Worm (Caenorhabditis elegans) whole organism, L1 larva: ENCODE data around the gene R12C12.6.
A peak's percentile ranks its signal among the peaks of the same experiment; 100 is the strongest.

Experiments used
- C04F5.9 ChIP-seq: sonication (generic microtip); optimal IDR thresholded peaks from 2 replicates; lab custom pipeline; 2016; ENCODE audit warnings: missing genetic modification characterization, missing compliant biosample characterization
- C34B4.2 ChIP-seq: sonication (generic microtip); optimal IDR thresholded peaks from 2 replicates; lab custom pipeline; 2017; ENCODE audit warnings: mild to moderate bottlenecking, missing genetic modification characterization, missing compliant biosample characterization
- Y116A8C.19 ChIP-seq: sonication (generic microtip); optimal IDR thresholded peaks from 2 replicates; lab custom pipeline; 2016; ENCODE audit warnings: missing compliant biosample characterization, missing genetic modification characterization, borderline replicate concordance
- aha-1 ChIP-seq: fragments of 150-350 bp; optimal IDR thresholded peaks from 2 replicates; lab custom pipeline; 2014; ENCODE audit warnings: missing biosample characterization, missing genetic modification characterization
- blmp-1 ChIP-seq: fragments of 150-350 bp; optimal IDR thresholded peaks from 2 replicates; lab custom pipeline; 2014; ENCODE audit warnings: missing biosample characterization, missing genetic modification characterization
- ceh-8 ChIP-seq: fragments of 200-800 bp; sonication (Bioruptor generic); optimal IDR thresholded peaks from 2 replicates; lab custom pipeline; 2018; ENCODE audit warnings: mild to moderate bottlenecking, missing genetic modification characterization, moderate library complexity, missing compliant biosample characterization
- ceh-88 ChIP-seq: fragments of 200-800 bp; sonication (Bioruptor generic); IDR thresholded peaks from 2 replicates; pipeline ENCODE4 v1.3.6; 2022; ENCODE audit warnings: missing genetic modification characterization, missing compliant biosample characterization
- ceh-90 ChIP-seq: sonication (generic microtip); optimal IDR thresholded peaks from 2 replicates; lab custom pipeline; 2016; ENCODE audit warnings: missing genetic modification characterization, missing compliant biosample characterization
- ces-1 ChIP-seq: fragments of 150-350 bp; optimal IDR thresholded peaks from 2 replicates; lab custom pipeline; 2014; ENCODE audit warnings: missing biosample characterization, missing genetic modification reagents, missing genetic modification characterization
- dpl-1 ChIP-seq, 3 experiments: fragments of 150-350 bp in 2 of 3; sonication (generic microtip) in 1 of 3; optimal IDR thresholded peaks; 2 replicates each; lab custom pipeline; 2014 to 2017; ENCODE audit warnings: missing biosample characterization in 3 of 3, missing genetic modification characterization in 3 of 3, missing genetic modification reagents in 3 of 3
- efl-1 ChIP-seq, 4 experiments: fragments of 150-350 bp; optimal IDR thresholded peaks in 3 of 4; peaks in 1 of 4; 1 replicate in 1 of 4; 2 replicates in 3 of 4; lab custom pipeline; 2014; ENCODE audit warnings: missing biosample characterization in 2 of 4, missing genetic modification characterization in 2 of 4, missing genetic modification reagents in 2 of 4
- elt-2 ChIP-seq: sonication (generic microtip); optimal IDR thresholded peaks from 2 replicates; lab custom pipeline; 2016; ENCODE audit warnings: missing genetic modification characterization, mild to moderate bottlenecking, inconsistent platforms, missing compliant biosample characterization, missing genetic modification reagents
- ets-5 ChIP-seq: fragments of 200-800 bp; sonication (Bioruptor generic); IDR thresholded peaks from 2 replicates; pipeline ENCODE4 v1.3.6; 2022; ENCODE audit warnings: missing genetic modification characterization, missing compliant biosample characterization
- fkh-4 ChIP-seq: sonication (generic microtip); optimal IDR thresholded peaks from 2 replicates; lab custom pipeline; 2016; ENCODE audit warnings: missing compliant biosample characterization, missing genetic modification characterization, borderline replicate concordance
- fkh-8 ChIP-seq: sonication (generic microtip); optimal IDR thresholded peaks from 2 replicates; lab custom pipeline; 2016; ENCODE audit warnings: mild to moderate bottlenecking, missing genetic modification characterization, missing compliant biosample characterization
- grh-1 ChIP-seq: fragments of 200-800 bp; sonication (Bioruptor generic); IDR thresholded peaks from 2 replicates; pipeline ENCODE4 v1.3.6; 2022; ENCODE audit warnings: missing genetic modification reagents, missing genetic modification characterization, missing compliant biosample characterization
- hlh-17 ChIP-seq: fragments of 200-800 bp; sonication (Bioruptor generic); optimal IDR thresholded peaks from 2 replicates; lab custom pipeline; 2018; ENCODE audit warnings: missing genetic modification characterization, mild to moderate bottlenecking, missing compliant biosample characterization, moderate library complexity, borderline replicate concordance
- irx-1 ChIP-seq: sonication (generic microtip); optimal IDR thresholded peaks from 2 replicates; lab custom pipeline; 2016; ENCODE audit warnings: missing genetic modification characterization, missing compliant biosample characterization
- lin-13 ChIP-seq: fragments of 150-350 bp; optimal IDR thresholded peaks from 2 replicates; lab custom pipeline; 2014; ENCODE audit warnings: missing biosample characterization, missing genetic modification reagents, missing genetic modification characterization
- lsy-2 ChIP-seq, 2 experiments: fragments of 150-350 bp; optimal IDR thresholded peaks; 2 replicates each; lab custom pipeline; 2014; ENCODE audit warnings: missing biosample characterization in 2 of 2, missing genetic modification characterization in 2 of 2
- mab-9 ChIP-seq: fragments of 200-800 bp; sonication (Bioruptor generic); IDR thresholded peaks from 2 replicates; pipeline ENCODE4 v1.3.6; 2022; ENCODE audit warnings: missing genetic modification reagents, missing genetic modification characterization, missing compliant biosample characterization
- mef-2 ChIP-seq: fragments of 150-350 bp; optimal IDR thresholded peaks from 2 replicates; lab custom pipeline; 2014; ENCODE audit warnings: missing biosample characterization, missing genetic modification characterization
- nhr-11 ChIP-seq: fragments of 150-350 bp; optimal IDR thresholded peaks from 2 replicates; lab custom pipeline; 2014; ENCODE audit warnings: missing biosample characterization, missing genetic modification characterization
- nhr-12 ChIP-seq: sonication (generic microtip); optimal IDR thresholded peaks from 2 replicates; lab custom pipeline; 2017; ENCODE audit warnings: missing biosample characterization, missing genetic modification characterization
- nhr-19 ChIP-seq: fragments of 200-800 bp; sonication (Bioruptor generic); conservative IDR thresholded peaks from 2 replicates; pipeline ENCODE4 v1.3.6; 2022; ENCODE audit warnings: missing genetic modification characterization, missing compliant biosample characterization
- nhr-28 ChIP-seq: fragments of 150-350 bp; optimal IDR thresholded peaks from 2 replicates; lab custom pipeline; 2014; ENCODE audit warnings: missing biosample characterization, missing genetic modification characterization
- nhr-71 ChIP-seq: sonication (generic microtip); optimal IDR thresholded peaks from 2 replicates; lab custom pipeline; 2016; ENCODE audit warnings: mild to moderate bottlenecking, missing genetic modification characterization, moderate library complexity, missing compliant biosample characterization
- nhr-76 ChIP-seq: sonication (generic microtip); optimal IDR thresholded peaks from 2 replicates; lab custom pipeline; 2017; ENCODE audit warnings: missing biosample characterization, missing genetic modification characterization
- nhr-77 ChIP-seq: fragments of 150-350 bp; optimal IDR thresholded peaks from 2 replicates; lab custom pipeline; 2014; ENCODE audit warnings: missing biosample characterization, missing genetic modification characterization
- nhr-84 ChIP-seq: sonication (generic microtip); optimal IDR thresholded peaks from 2 replicates; lab custom pipeline; 2017; ENCODE audit warnings: missing biosample characterization, missing genetic modification characterization
- nhr-85 ChIP-seq: sonication (generic microtip); peaks from one replicate; lab custom pipeline; 2016; ENCODE audit warnings: missing genetic modification characterization, inconsistent platforms, missing compliant biosample characterization
- nhr-90 ChIP-seq: sonication (generic microtip); optimal IDR thresholded peaks from 2 replicates; lab custom pipeline; 2016; ENCODE audit warnings: mild to moderate bottlenecking, missing genetic modification characterization, missing compliant biosample characterization; ENCODE audit not compliant: poor library complexity
- pag-3 ChIP-seq: sonication (generic microtip); optimal IDR thresholded peaks from 2 replicates; lab custom pipeline; 2017; ENCODE audit warnings: missing genetic modification characterization, mild to moderate bottlenecking, missing compliant biosample characterization, antibody characterized with exemption, borderline replicate concordance; ENCODE audit not compliant: insufficient read depth
- pax-3 ChIP-seq: fragments of 200-800 bp; sonication (Bioruptor generic); optimal IDR thresholded peaks from 2 replicates; lab custom pipeline; 2018; ENCODE audit warnings: mild to moderate bottlenecking, missing genetic modification characterization, moderate library complexity, missing compliant biosample characterization
- rnt-1 ChIP-seq: sonication (generic microtip); optimal IDR thresholded peaks from 2 replicates; lab custom pipeline; 2016; ENCODE audit warnings: mild to moderate bottlenecking, missing genetic modification characterization, moderate library complexity, missing compliant biosample characterization
- skn-1 ChIP-seq: fragments of 150-350 bp; optimal IDR thresholded peaks from 2 replicates; lab custom pipeline; 2014; ENCODE audit warnings: missing biosample characterization, missing genetic modification characterization
- snpc-4 ChIP-seq: fragments of 150-350 bp; optimal IDR thresholded peaks from 2 replicates; lab custom pipeline; 2014; ENCODE audit warnings: missing biosample characterization, missing genetic modification characterization
- snu-23 ChIP-seq: sonication (generic microtip); optimal IDR thresholded peaks from 2 replicates; lab custom pipeline; 2016; ENCODE audit warnings: missing genetic modification characterization, missing compliant biosample characterization
- sox-4 ChIP-seq: sonication (generic microtip); optimal IDR thresholded peaks from 2 replicates; lab custom pipeline; 2016; ENCODE audit warnings: missing genetic modification characterization, missing compliant biosample characterization
- sup-37 ChIP-seq: fragments of 200-800 bp; sonication (Bioruptor generic); optimal IDR thresholded peaks from 2 replicates; lab custom pipeline; 2018; ENCODE audit warnings: mild to moderate bottlenecking, missing genetic modification characterization, missing compliant biosample characterization
- swsn-7 ChIP-seq: sonication (generic microtip); optimal IDR thresholded peaks from 2 replicates; lab custom pipeline; 2016; ENCODE audit warnings: missing genetic modification characterization, missing compliant biosample characterization
- tlp-1 ChIP-seq: fragments of 150-350 bp; optimal IDR thresholded peaks from 2 replicates; lab custom pipeline; 2014; ENCODE audit warnings: missing biosample characterization, missing genetic modification characterization
- unc-30 ChIP-seq: sonication (generic microtip); optimal IDR thresholded peaks from 2 replicates; lab custom pipeline; 2017; ENCODE audit warnings: missing biosample characterization, missing genetic modification characterization
- unc-62 ChIP-seq: fragments of 150-350 bp; optimal IDR thresholded peaks from 2 replicates; lab custom pipeline; 2014; ENCODE audit warnings: missing biosample characterization, missing genetic modification reagents, missing genetic modification characterization
- unc-86 ChIP-seq: sonication (generic microtip); optimal IDR thresholded peaks from 2 replicates; lab custom pipeline; 2016; ENCODE audit warnings: missing genetic modification characterization, missing compliant biosample characterization
- unc-98 ChIP-seq: fragments of 200-800 bp; sonication (Bioruptor generic); IDR thresholded peaks from 2 replicates; pipeline ENCODE4 v1.3.6; 2022; ENCODE audit warnings: missing genetic modification characterization, missing compliant biosample characterization
- vab-15 ChIP-seq: sonication (generic microtip); optimal IDR thresholded peaks from 2 replicates; lab custom pipeline; 2017; ENCODE audit warnings: missing genotype, mild to moderate bottlenecking, missing genetic modification characterization, missing compliant biosample characterization
- xbp-1 ChIP-seq: sonication (generic microtip); optimal IDR thresholded peaks from 2 replicates; lab custom pipeline; 2016; ENCODE audit warnings: missing genetic modification characterization, missing compliant biosample characterization
- zag-1 ChIP-seq: fragments of 150-350 bp; optimal IDR thresholded peaks from 2 replicates; lab custom pipeline; 2014; ENCODE audit warnings: missing biosample characterization, missing genetic modification characterization
- zip-4 ChIP-seq: fragments of 200-800 bp; sonication (Bioruptor generic); optimal IDR thresholded peaks from 2 replicates; lab custom pipeline; 2018; ENCODE audit warnings: mild to moderate bottlenecking, missing genetic modification characterization, moderate library complexity, missing compliant biosample characterization
- ztf-11 ChIP-seq, 2 experiments: sonication (generic microtip); optimal IDR thresholded peaks; 2 replicates each; lab custom pipeline; 2016 to 2017; ENCODE audit warnings: missing genetic modification characterization in 2 of 2, missing biosample characterization in 1 of 2, missing compliant biosample characterization in 1 of 2
- ztf-4 ChIP-seq: fragments of 150-350 bp; optimal IDR thresholded peaks from 2 replicates; lab custom pipeline; 2014; ENCODE audit warnings: missing biosample characterization, missing genetic modification characterization

Gene R12C12.6

ce11 chrII:6047639-6048159 is at the start of gene R12C12.6, which contains the start of gene ran-5:
TSS of gene R12C12.6 (minus strand) at chrII:6047867.
TSS of gene ran-5 (plus strand) at chrII:6048109.
- no peak for TF ChIP-seq vab-15
- no peak for TF ChIP-seq aha-1
- no peak for TF ChIP-seq tlp-1 (tag; lab: Kevin White, UChicago)
- TF ChIP-seq rnt-1 (tag; lab: Kevin White, UChicago) = peak; percentile 95
- TF ChIP-seq snu-23 (GFP tag; lab: Kevin White, UChicago) = peak; percentile 90
- TF ChIP-seq efl-1 (optimal IDR thresholded peaks at IDR 0.05; lab: Kevin White, UChicago) = peak; percentile 85 to 88
- TF ChIP-seq efl-1 (GFP tag; optimal IDR thresholded peaks at IDR 0.05 in 1 of 2; lab: Kevin White, UChicago) = peak; percentile 80 to 98
- peak; percentile 69 for TF ChIP-seq ceh-8
- TF ChIP-seq ceh-88 (GFP tag; lab: Robert Waterston, UW) = 0 out of 2 replicates have a peak, but pooled peaks have one; percentile 40
- TF ChIP-seq lin-13 (GFP tag; lab: Kevin White, UChicago) = peak; percentile 68
- peak; percentile 60 for TF ChIP-seq C04F5.9
- no peak for TF ChIP-seq unc-30 (tag; lab: Kevin White, UChicago)
- peak; percentile 75 for TF ChIP-seq elt-2 (tag; lab: Kevin White, UChicago)
- peak; percentile 79 for TF ChIP-seq irx-1
- peak; percentile 88 for TF ChIP-seq nhr-90
- peak; percentile 75 to 86 (median 84) for TF ChIP-seq dpl-1 (GFP tag; optimal IDR thresholded peaks at IDR 0.05; lab: Kevin White, UChicago)
- peak; percentile 86 for TF ChIP-seq grh-1 (GFP tag; lab: Robert Waterston, UW)
- TF ChIP-seq sox-4 = peak; percentile 70
- peak; percentile 79 for TF ChIP-seq blmp-1
- peak; percentile 69 for TF ChIP-seq fkh-8 (tag; lab: Kevin White, UChicago)
- peak; percentile 63 for TF ChIP-seq skn-1 (tag; lab: Kevin White, UChicago)
- peak in 1 of 2 experiments; percentile 68 for TF ChIP-seq ztf-11 (tag; optimal IDR thresholded peaks at IDR 0.05; lab: Kevin White, UChicago)
- no peak for TF ChIP-seq pax-3 (tag; lab: Kevin White, UChicago)
- TF ChIP-seq Y116A8C.19 (tag; lab: Kevin White, UChicago) = no peak
- TF ChIP-seq unc-62 (GFP tag; lab: Kevin White, UChicago) = no peak
- no peak for TF ChIP-seq hlh-17
- TF ChIP-seq ets-5 (GFP tag; lab: Robert Waterston, UW) = no peak
- TF ChIP-seq nhr-85 (tag; lab: Kevin White, UChicago) = peak; percentile 94
- no peak for TF ChIP-seq C34B4.2 (tag; lab: Kevin White, UChicago)
- no peak for TF ChIP-seq nhr-84 (tag; lab: Kevin White, UChicago)
- TF ChIP-seq swsn-7 (tag; lab: Kevin White, UChicago) = peak; percentile 91
- TF ChIP-seq ztf-4 (tag; lab: Kevin White, UChicago) = peak; percentile 62
- TF ChIP-seq mef-2 (tag; lab: Kevin White, UChicago) = no peak
- TF ChIP-seq lsy-2 (tag; optimal IDR thresholded peaks at IDR 0.05; lab: Kevin White, UChicago) = peak; percentile 89 to 91
- no peak for TF ChIP-seq unc-98 (GFP tag; lab: Robert Waterston, UW)
- TF ChIP-seq unc-86 (tag; lab: Kevin White, UChicago) = peak; percentile 78
- peak; percentile 15 for TF ChIP-seq ceh-90
- TF ChIP-seq nhr-28 = no peak
- peak; percentile 57; the same call in 1 of the 2 replicates for TF ChIP-seq mab-9
- TF ChIP-seq nhr-76 (tag; lab: Kevin White, UChicago) = no peak
- TF ChIP-seq sup-37 (GFP tag; lab: Kevin White, UChicago) = peak; percentile 69
- TF ChIP-seq fkh-4 (tag; lab: Kevin White, UChicago) = peak; percentile 64
- TF ChIP-seq zip-4 (GFP tag; lab: Kevin White, UChicago) = peak; percentile 67
- peak; percentile 87 for TF ChIP-seq nhr-19 (GFP tag; lab: Robert Waterston, UW)
- no peak for TF ChIP-seq pag-3 (tag; lab: Kevin White, UChicago)
- TF ChIP-seq nhr-12 (tag; lab: Kevin White, UChicago) = no peak
- TF ChIP-seq nhr-11 (tag; lab: Kevin White, UChicago) = peak; percentile 75
- no peak for TF ChIP-seq ces-1 (GFP tag; lab: Kevin White, UChicago)
- peak; percentile 66 for TF ChIP-seq nhr-77 (tag; lab: Kevin White, UChicago)
- TF ChIP-seq nhr-71 (tag; lab: Kevin White, UChicago) = peak; percentile 92
- TF ChIP-seq xbp-1 = peak; percentile 87
- TF ChIP-seq snpc-4 (tag; lab: Kevin White, UChicago) = peak; percentile 83
- TF ChIP-seq zag-1 (tag; lab: Kevin White, UChicago) = no peak
